Fruit fly (Drosophila melanogaster): ENCODE data around the gene Rbsn-5.

Rbsn-5 gene

DNA sequence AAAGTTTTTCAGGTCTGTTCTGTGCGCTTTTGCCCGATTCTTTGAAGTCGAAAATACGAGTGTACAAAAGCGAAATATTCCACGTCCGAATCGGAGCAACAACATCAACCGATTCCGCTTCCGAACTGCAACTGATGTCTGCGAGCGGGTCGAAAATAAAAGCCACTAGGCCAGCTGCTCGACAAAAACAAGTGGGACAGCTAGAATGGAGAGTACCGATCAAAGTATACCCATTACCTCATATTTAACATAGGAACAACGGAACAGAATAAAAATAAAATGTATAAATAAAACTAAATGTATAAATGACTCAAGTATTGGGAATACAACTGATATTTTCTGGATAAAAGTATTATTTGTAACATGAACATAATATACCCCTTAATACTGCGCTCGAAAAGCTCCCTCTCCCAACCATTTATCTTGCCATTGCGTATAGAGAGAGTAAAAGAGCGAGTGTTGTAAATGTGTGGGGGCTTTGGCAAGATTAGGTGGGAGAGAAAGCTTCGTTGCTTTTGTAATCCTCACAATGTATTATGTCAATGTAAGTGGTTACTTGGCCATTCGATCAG, 45.5 kb downstream of the Rbsn-5 start, which contains the start of gene SLC5A11 (continued):
- peak; percentile 88 for TF ChIP-seq CG14710 (tag; optimal IDR thresholded peaks at IDR 0.05)
- peak; percentile 54 for TF ChIP-seq CG8944 (GFP tag; optimal IDR thresholded peaks at IDR 0.05)
- no peak for TF ChIP-seq Doc3 (GFP tag; IDR thresholded peaks at IDR 0.05; ENCODE audit: partially characterized antibody)
- peak; percentile 98 for TF ChIP-seq CG32532 (GFP tag; IDR thresholded peaks at IDR 0.05)
- peak; percentile 81 for TF ChIP-seq salm (tag; optimal IDR thresholded peaks at IDR 0.05)
- peak; percentile 75 for TF ChIP-seq E2f2 (GFP tag; IDR thresholded peaks at IDR 0.05)
- TF ChIP-seq Ssrp (tag; optimal IDR thresholded peaks at IDR 0.05): peak; percentile 99
- TF ChIP-seq ro (GFP tag; IDR thresholded peaks at IDR 0.05): peak; percentile 92
- TF ChIP-seq Neu2 (GFP tag; optimal IDR thresholded peaks at IDR 0.05; ENCODE audit: borderline replicate concordance): peak; percentile 80
- peak; percentile 40 for TF ChIP-seq TFAM (GFP tag; optimal IDR thresholded peaks at IDR 0.05)
- TF ChIP-seq CG10274 (GFP tag; optimal IDR thresholded peaks at IDR 0.05): peak; percentile 84
- peak; percentile 100 for TF ChIP-seq Atf6 (GFP tag; IDR thresholded peaks at IDR 0.05)
- TF ChIP-seq pros (GFP tag; optimal IDR thresholded peaks at IDR 0.05): peak; percentile 83
- peak; percentile 23 for TF ChIP-seq da (GFP tag; optimal IDR thresholded peaks at IDR 0.05)
- peak; percentile 86 for TF ChIP-seq NfI (GFP tag; optimal IDR thresholded peaks at IDR 0.05)
- peak; percentile 85 for TF ChIP-seq onecut (GFP tag; IDR thresholded peaks at IDR 0.05)
- peak; percentile 94 for TF ChIP-seq Oli (tag; optimal IDR thresholded peaks at IDR 0.05)
- peak; percentile 62 for TF ChIP-seq CG2116 (GFP tag; optimal IDR thresholded peaks at IDR 0.05)
- TF ChIP-seq dmrt11E (tag; optimal IDR thresholded peaks at IDR 0.05): peak; percentile 2
- peak; percentile 81 for TF ChIP-seq dati (GFP tag; IDR thresholded peaks at IDR 0.05)
- TF ChIP-seq odd (GFP tag; optimal IDR thresholded peaks at IDR 0.05): peak; percentile 95
- TF ChIP-seq jigr1 (GFP tag; IDR thresholded peaks at IDR 0.05): peak; percentile 98
- TF ChIP-seq sc (optimal IDR thresholded peaks at IDR 0.05): no peak
- TF ChIP-seq sc (GFP tag; optimal IDR thresholded peaks at IDR 0.05): peak; percentile 88
- TF ChIP-seq CG32767 (GFP tag; IDR thresholded peaks at IDR 0.05): peak; percentile 94
- TF ChIP-seq CG3407 (GFP tag; optimal IDR thresholded peaks at IDR 0.05): peak; percentile 86
- peak; percentile 100 for TF ChIP-seq CG7839 (tag; optimal IDR thresholded peaks at IDR 0.05)
- TF ChIP-seq Dip2 (GFP tag; IDR thresholded peaks at IDR 0.05): peak; percentile 61; the same call in 1 of the 2 replicates
- peak; percentile 85 for TF ChIP-seq exex (tag; optimal IDR thresholded peaks at IDR 0.05)
- TF ChIP-seq Elba2 (GFP tag; optimal IDR thresholded peaks at IDR 0.05): peak; percentile 61
- peak; percentile 100 for TF ChIP-seq CG8924 (tag; optimal IDR thresholded peaks at IDR 0.05)
- TF ChIP-seq CG11560 (tag; IDR thresholded peaks at IDR 0.05): peak; percentile 87
- peak; percentile 96 for TF ChIP-seq H15 (GFP tag; IDR thresholded peaks at IDR 0.05)
- TF ChIP-seq YL-1 (GFP tag; optimal IDR thresholded peaks at IDR 0.05): peak; percentile 98
- peak; percentile 100 for TF ChIP-seq CG3847 (GFP tag; IDR thresholded peaks at IDR 0.05)
- peak; percentile 87 for TF ChIP-seq fd64A (GFP tag; optimal IDR thresholded peaks at IDR 0.05)
- TF ChIP-seq CG4707 (GFP tag; optimal IDR thresholded peaks at IDR 0.05): peak; percentile 81
- peak; percentile 88 for TF ChIP-seq B-H2 (GFP tag; optimal IDR thresholded peaks at IDR 0.05)
- peak; percentile 75 for TF ChIP-seq CG17186 (GFP tag; optimal IDR thresholded peaks at IDR 0.05)
- peak; percentile 91 for TF ChIP-seq CG2199 (GFP tag; IDR thresholded peaks at IDR 0.05)
- TF ChIP-seq kah (GFP tag; optimal IDR thresholded peaks at IDR 0.05): peak; percentile 89
- TF ChIP-seq Spps (tag; optimal IDR thresholded peaks at IDR 0.05): peak; percentile 77
- TF ChIP-seq B-H1 (GFP tag; IDR thresholded peaks at IDR 0.05): peak; percentile 95
- TF ChIP-seq gce (GFP tag; IDR thresholded peaks at IDR 0.05): peak; percentile 93
- peak; percentile 85 for TF ChIP-seq CG8281 (tag; optimal IDR thresholded peaks at IDR 0.05)
- TF ChIP-seq sisA (GFP tag; IDR thresholded peaks at IDR 0.05): peak; percentile 99
- peak; percentile 88 for TF ChIP-seq Sox102F (GFP tag; optimal IDR thresholded peaks at IDR 0.05)
- TF ChIP-seq mam (GFP tag; optimal IDR thresholded peaks at IDR 0.05): peak; percentile 95
- peak; percentile 50 for TF ChIP-seq CTCF (GFP tag; optimal IDR thresholded peaks at IDR 0.05)
- TF ChIP-seq CG6689 (GFP tag; IDR thresholded peaks at IDR 0.05): peak; percentile 97
- peak; percentile 85 for TF ChIP-seq Jarid2 (GFP tag; optimal IDR thresholded peaks at IDR 0.05)

Data from whole organism, embryonic.